Worm (Caenorhabditis elegans): ENCODE measurements around the gene ptr-8.

Gene ptr-8

DNA sequence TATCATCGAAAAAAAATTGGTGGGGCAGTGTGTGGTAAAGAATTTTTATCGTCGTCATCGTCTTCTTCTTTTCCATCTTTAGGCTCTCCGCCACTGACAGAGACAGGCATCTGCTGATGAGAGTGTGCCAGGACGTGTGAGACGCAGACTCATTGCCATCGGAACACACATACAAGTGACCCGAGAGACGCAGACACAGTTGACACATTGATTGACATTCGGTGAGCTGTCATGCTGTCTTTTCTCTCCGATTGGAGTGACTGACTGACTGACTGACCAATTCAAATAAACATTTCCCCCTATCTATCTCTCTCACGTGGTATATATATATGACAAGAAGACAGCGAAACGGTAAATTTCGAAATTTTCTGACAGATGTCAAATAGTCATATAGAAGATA, 38.0 kb upstream of the ptr-8 start (continued):
- TF ChIP-seq mdl-1 (tag; optimal IDR thresholded peaks at IDR 0.05) (peak in 1 of 2 experiments; percentile 44), dmd-4 (tag; optimal IDR thresholded peaks at IDR 0.05) (no peak), fos-1 (tag; optimal IDR thresholded peaks at IDR 0.05) (peak; percentile 72), ztf-4 (tag; optimal IDR thresholded peaks at IDR 0.05) (peak; percentile 53), alr-1 (tag; optimal IDR thresholded peaks at IDR 0.05) (no peak), ama-1 (optimal IDR thresholded peaks at IDR 0.05) (no peak), snpc-4 (tag; optimal IDR thresholded peaks at IDR 0.05) (peak; percentile 69), ztf-11 (tag; optimal IDR thresholded peaks at IDR 0.05) (no peak), R02D3.7 (tag; optimal IDR thresholded peaks at IDR 0.05) (no peak), elt-1 (tag; optimal IDR thresholded peaks at IDR 0.05) (no peak), nhr-129 (tag; optimal IDR thresholded peaks at IDR 0.05) (peak; percentile 87), aly-2 (tag; optimal IDR thresholded peaks at IDR 0.05) (no peak), zag-1 (tag; optimal IDR thresholded peaks at IDR 0.05) (no peak)

- TF ChIP-seq nhr-237 (tag; optimal IDR thresholded peaks at IDR 0.05) (no peak), nhr-10 (tag; optimal IDR thresholded peaks at IDR 0.05) (no peak), nhr-11 (tag; optimal IDR thresholded peaks at IDR 0.05) (no peak), aly-2 (tag; optimal IDR thresholded peaks at IDR 0.05) (no peak), unc-55 (GFP tag; optimal IDR thresholded peaks at IDR 0.05) (no peak), dmd-4 (tag; optimal IDR thresholded peaks at IDR 0.05) (no peak), nhr-6 (tag; optimal IDR thresholded peaks at IDR 0.05) (no peak), snpc-4 (tag; optimal IDR thresholded peaks at IDR 0.05) (no peak), nhr-23 (tag; optimal IDR thresholded peaks at IDR 0.05) (no peak), ceh-16 (tag; optimal IDR thresholded peaks at IDR 0.05) (no peak)
Measured at ce11 chrII:10852880-10853279, 36.2 kb upstream of the ptr-8 start.

DNA sequence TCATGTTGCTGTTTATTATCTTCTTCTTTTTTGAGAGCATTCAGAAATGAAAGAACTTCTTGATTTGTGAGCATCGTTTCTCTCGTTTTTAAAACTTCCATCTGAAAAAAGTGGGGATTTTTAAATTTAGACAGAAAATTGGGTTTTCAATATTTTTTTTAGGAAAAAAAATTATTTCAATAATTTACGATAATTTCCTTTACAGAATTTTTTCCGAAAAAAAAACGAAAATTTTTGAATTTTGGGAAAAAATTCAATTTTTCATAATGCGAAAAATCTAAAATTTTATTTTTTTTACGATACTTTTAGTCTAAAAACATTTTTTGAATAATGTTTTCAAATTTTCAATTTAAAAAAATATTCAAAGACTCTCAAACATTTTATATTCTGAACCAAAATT, 32.0 kb upstream of the ptr-8 start, which contains the start of gene M106.7:
Gene M106.7, minus strand, starts transcription at position 101 of the 400 bp plus-strand sequence.
- no peak for TF ChIP-seq mbf-1 (tag; optimal IDR thresholded peaks at IDR 0.05)

DNA sequence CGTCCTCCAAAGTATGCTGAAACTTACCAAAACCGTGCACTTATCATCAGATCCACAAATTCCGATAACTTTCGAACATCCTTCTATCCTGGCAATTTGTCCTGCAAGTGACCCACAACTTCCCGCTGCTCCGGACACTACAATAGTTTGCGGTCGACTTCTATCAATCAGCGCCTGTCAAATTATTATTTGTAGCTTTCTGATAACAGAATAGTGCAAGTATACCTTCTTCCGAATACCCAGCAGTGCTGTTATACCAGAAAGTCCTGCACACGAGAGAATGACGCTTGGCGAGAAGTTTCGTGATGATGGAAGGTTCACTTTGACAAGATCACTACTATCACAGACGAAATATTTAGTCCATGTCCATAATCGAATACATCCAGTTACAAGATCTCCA, 29.7 kb upstream of the ptr-8 start:
- TF ChIP-seq egl-27 (tag; optimal IDR thresholded peaks at IDR 0.05) (no peak), mab-5 (tag; optimal IDR thresholded peaks at IDR 0.05) (no peak), gmeb-1 (tag; optimal IDR thresholded peaks at IDR 0.05) (no peak), mdl-1 (tag; optimal IDR thresholded peaks at IDR 0.05) (no peak), lin-39 (tag; optimal IDR thresholded peaks at IDR 0.05) (no peak), lin-13 (GFP tag; optimal IDR thresholded peaks at IDR 0.05) (no peak), peb-1 (tag; optimal IDR thresholded peaks at IDR 0.05) (no peak), dmd-4 (tag; optimal IDR thresholded peaks at IDR 0.05) (no peak), ceh-16 (tag; optimal IDR thresholded peaks at IDR 0.05) (no peak), fos-1 (tag; optimal IDR thresholded peaks at IDR 0.05) (no peak), unc-55 (GFP tag; optimal IDR thresholded peaks at IDR 0.05) (no peak), nhr-10 (tag; optimal IDR thresholded peaks at IDR 0.05) (no peak), nhr-25 (tag; optimal IDR thresholded peaks at IDR 0.05) (no peak), lin-11 (tag; optimal IDR thresholded peaks at IDR 0.05) (no peak), sma-3 (GFP tag; optimal IDR thresholded peaks at IDR 0.05) (no peak), ztf-11 (tag; optimal IDR thresholded peaks at IDR 0.05) (no peak), lsy-2 (tag; optimal IDR thresholded peaks at IDR 0.05) (no peak), elt-1 (tag; optimal IDR thresholded peaks at IDR 0.05) (no peak)

- TF ChIP-seq nhr-10 (tag; optimal IDR thresholded peaks at IDR 0.05) (no peak), mbf-1 (tag; optimal IDR thresholded peaks at IDR 0.05) (no peak), lin-13 (GFP tag; optimal IDR thresholded peaks at IDR 0.05) (no peak), nhr-11 (tag; optimal IDR thresholded peaks at IDR 0.05) (no peak), gmeb-1 (tag; optimal IDR thresholded peaks at IDR 0.05) (peak; percentile 21), dmd-4 (tag; optimal IDR thresholded peaks at IDR 0.05) (no peak), nhr-6 (tag; optimal IDR thresholded peaks at IDR 0.05) (no peak), egl-27 (tag; optimal IDR thresholded peaks at IDR 0.05) (no peak), snpc-4 (tag; optimal IDR thresholded peaks at IDR 0.05) (no peak), nhr-23 (tag; optimal IDR thresholded peaks at IDR 0.05) (no peak), nhr-12 (tag; optimal IDR thresholded peaks at IDR 0.05) (no peak), nhr-21 (tag; optimal IDR thresholded peaks at IDR 0.05) (no peak), ceh-82 (tag; optimal IDR thresholded peaks at IDR 0.05) (no peak), nhr-25 (tag; optimal IDR thresholded peaks at IDR 0.05) (no peak), fos-1 (tag; optimal IDR thresholded peaks at IDR 0.05) (peak; percentile 62), F13H6.1 (tag; optimal IDR thresholded peaks at IDR 0.05) (no peak), sma-9 (GFP tag; optimal IDR thresholded peaks at IDR 0.05) (peak; percentile 39), sma-9 (tag; optimal IDR thresholded peaks at IDR 0.05) (no peak), crh-2 (tag; optimal IDR thresholded peaks at IDR 0.05) (peak; percentile 52), blmp-1 (tag; optimal IDR thresholded peaks at IDR 0.05; ENCODE audit: insufficient read depth) (no peak), nhr-129 (tag; optimal IDR thresholded peaks at IDR 0.05) (no peak)
Measured at ce11 chrII:10860840-10861239, 28.2 kb upstream of the ptr-8 start, which contains the start of gene M106.3. TSS of gene M106.3 (minus strand) at chrII:10860909.

Measured in whole organism, L2 larva.